Worm (Caenorhabditis elegans) whole organism, L4 larva: ENCODE data around the gene Y116A8C.44.
"Not testable (repeated sequence)": the region's sequence is repeated elsewhere in the genome, so short reads cannot be mapped to it uniquely, and the experiment has no call there.

Source experiments
- ama-1 ChIP-seq: fragments of 150-350 bp; optimal IDR thresholded peaks from 2 replicates; lab custom pipeline; 2014; ENCODE audit warnings: inconsistent platforms, mixed read lengths
- ces-1 ChIP-seq: fragments of 150-350 bp; sonication (generic microtip); optimal IDR thresholded peaks from 4 replicates; lab custom pipeline; 2014; ENCODE audit warnings: missing biosample characterization, missing genetic modification reagents, missing genetic modification characterization
- lim-7 ChIP-seq: fragments of 200-800 bp; sonication (Bioruptor generic); IDR thresholded peaks from 2 replicates; pipeline ENCODE4 v1.3.6; 2022; ENCODE audit warnings: missing genetic modification characterization, missing compliant biosample characterization
- lin-38 ChIP-seq: fragments of 200-800 bp; sonication (Bioruptor generic); IDR thresholded peaks from 2 replicates; pipeline ENCODE4 v1.3.6; 2022; ENCODE audit warnings: missing genetic modification reagents, missing genetic modification characterization, missing compliant biosample characterization
- nhr-102 ChIP-seq: sonication (generic microtip); optimal IDR thresholded peaks from 2 replicates; lab custom pipeline; 2016; ENCODE audit warnings: mild to moderate bottlenecking, missing genetic modification characterization, moderate library complexity, missing compliant biosample characterization
- pqm-1 ChIP-seq: sonication (generic microtip); optimal IDR thresholded peaks from 2 replicates; lab custom pipeline; 2017; ENCODE audit warnings: missing biosample characterization, missing genetic modification characterization

DNA sequence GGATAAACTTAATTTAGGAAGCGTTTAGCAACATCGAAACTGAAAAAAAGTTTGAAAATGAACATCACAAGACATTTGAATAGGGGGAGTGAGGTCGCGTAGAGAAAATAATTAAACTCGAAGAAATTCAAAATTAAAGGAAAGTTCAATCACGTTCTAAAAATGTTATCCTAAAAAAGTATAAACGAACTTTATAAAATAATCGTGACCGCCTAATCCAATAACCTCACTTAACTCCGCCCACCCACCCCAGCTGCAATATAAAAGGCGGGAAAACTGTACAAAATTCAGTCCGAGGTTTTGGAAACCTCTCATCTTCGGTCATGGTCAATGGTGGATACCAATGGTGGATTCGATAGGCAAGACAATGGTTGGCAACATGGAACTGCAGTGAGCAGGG lies 7.0 kb upstream of the Y116A8C.44 start, which contains the start of gene Y116A8C.465:
- TF ChIP-seq lim-7; ces-1 (GFP tag; lab: Kevin White, UChicago); pqm-1 (tag; lab: Kevin White, UChicago); nhr-102 (tag; lab: Kevin White, UChicago); lin-38 (GFP tag; lab: Robert Waterston, UW); ama-1 (lab: Kevin White, UChicago): not testable (repeated sequence)
